Fruit fly (Drosophila melanogaster): Measurements from ENCODE around the gene Pink1.

Pink1 gene

dm6 chrX:6687267-6687666 lies 3.7 kb downstream of the Pink1 start, which contains the start of gene CG44303:
Gene CG44303, minus strand, starts transcription at chrX:6687420.
- TF ChIP-seq CG6163 (GFP tag; IDR thresholded peaks at IDR 0.05) (no peak), vri (GFP tag; optimal IDR thresholded peaks at IDR 0.05) (no peak), CG16779 (tag; optimal IDR thresholded peaks at IDR 0.05) (no peak), Smox (GFP tag; optimal IDR thresholded peaks at IDR 0.05) (no peak), fkh (GFP tag; optimal IDR thresholded peaks at IDR 0.05) (no peak)

dm6 chrX:6688620-6689400 lies 5.2 kb downstream of the Pink1 start, which contains the start of gene CG3184:
Gene CG3184, minus strand, starts transcription at chrX:6688774.
- TF ChIP-seq Gug (GFP tag; IDR thresholded peaks at IDR 0.05) (no peak), Smox (GFP tag; optimal IDR thresholded peaks at IDR 0.05) (no peak), svp (GFP tag) (no peak), Met (GFP tag; optimal IDR thresholded peaks at IDR 0.05) (no peak), Ets96B (tag; optimal IDR thresholded peaks at IDR 0.05) (no peak), CG6163 (GFP tag; IDR thresholded peaks at IDR 0.05) (no peak), lz (GFP tag; optimal IDR thresholded peaks at IDR 0.05) (no peak), Eip93F (GFP tag; optimal IDR thresholded peaks at IDR 0.05) (no peak), CG7368 (GFP tag; optimal IDR thresholded peaks at IDR 0.05) (no peak), CG11762 (GFP tag; optimal IDR thresholded peaks at IDR 0.05; ENCODE audit: insufficient read depth) (no peak), CG3919 (GFP tag; optimal IDR thresholded peaks at IDR 0.05) (no peak), spab (GFP tag; optimal IDR thresholded peaks at IDR 0.05) (no peak), achi (GFP tag; optimal IDR thresholded peaks at IDR 0.05) (no peak), fd85E (GFP tag; optimal IDR thresholded peaks at IDR 0.05) (no peak), Blimp-1 (GFP tag; optimal IDR thresholded peaks at IDR 0.05) (no peak), ss (GFP tag; optimal IDR thresholded peaks at IDR 0.05) (no peak), topi (GFP tag; optimal IDR thresholded peaks at IDR 0.05) (no peak), CG15336 (GFP tag; IDR thresholded peaks at IDR 0.05) (no peak), acj6 (GFP tag; optimal IDR thresholded peaks at IDR 0.05) (no peak)

- no peak for TF ChIP-seq CG16779 (tag; optimal IDR thresholded peaks at IDR 0.05)
- TF ChIP-seq Ets96B (tag; optimal IDR thresholded peaks at IDR 0.05) = peak; percentile 0
- peak; percentile 69 for TF ChIP-seq Eip78C (GFP tag)
- TF ChIP-seq spab (GFP tag; optimal IDR thresholded peaks at IDR 0.05) = no peak
- no peak for TF ChIP-seq dsx (GFP tag; optimal IDR thresholded peaks at IDR 0.05; ENCODE audit: poor library complexity, severe bottlenecking)
- peak in 1 of 2 experiments; percentile 73 for TF ChIP-seq ss (GFP tag; optimal IDR thresholded peaks at IDR 0.05)
- peak; percentile 3 for TF ChIP-seq Sox14 (GFP tag; optimal IDR thresholded peaks at IDR 0.05)
- peak; percentile 43 for TF ChIP-seq CG1621 (tag; optimal IDR thresholded peaks at IDR 0.05)
Measured at dm6 chrX:6694105-6694788, 10.6 kb downstream of the Pink1 start.

- TF ChIP-seq topi (GFP tag; optimal IDR thresholded peaks at IDR 0.05) (peak; percentile 44), dac (GFP tag; optimal IDR thresholded peaks at IDR 0.05) (no peak), CG6854 (GFP tag; optimal IDR thresholded peaks at IDR 0.05) (no peak), Sox14 (GFP tag; optimal IDR thresholded peaks at IDR 0.05) (no peak), CG6276 (GFP tag; optimal IDR thresholded peaks at IDR 0.05) (no peak), CG6163 (GFP tag; IDR thresholded peaks at IDR 0.05) (no peak; the same call in 2 of the 3 replicates), CG7368 (GFP tag; optimal IDR thresholded peaks at IDR 0.05) (no peak), CG9139 (GFP tag; optimal IDR thresholded peaks at IDR 0.05) (no peak), Eip75B (GFP tag; optimal IDR thresholded peaks at IDR 0.05) (no peak), Smox (GFP tag; optimal IDR thresholded peaks at IDR 0.05) (peak; percentile 52), CG8119 (GFP tag; IDR thresholded peaks at IDR 0.05) (no peak), CG4318 (GFP tag; optimal IDR thresholded peaks at IDR 0.05) (no peak), CG10631 (GFP tag; optimal IDR thresholded peaks at IDR 0.05) (peak; percentile 27), fkh (GFP tag; optimal IDR thresholded peaks at IDR 0.05) (no peak), Ets96B (tag; optimal IDR thresholded peaks at IDR 0.05) (no peak), Lpt (GFP tag; optimal IDR thresholded peaks at IDR 0.05) (no peak), spab (GFP tag; optimal IDR thresholded peaks at IDR 0.05) (no peak), OdsH (GFP tag; optimal IDR thresholded peaks at IDR 0.05) (no peak), CG1621 (tag; optimal IDR thresholded peaks at IDR 0.05) (no peak), eg (GFP tag; IDR thresholded peaks at IDR 0.05) (peak; percentile 59), CG8632 (GFP tag; optimal IDR thresholded peaks at IDR 0.05) (peak; percentile 20), Hr4 (GFP tag; optimal IDR thresholded peaks at IDR 0.05) (peak; percentile 37), Blimp-1 (GFP tag; optimal IDR thresholded peaks at IDR 0.05) (no peak), Hr38 (GFP tag; optimal IDR thresholded peaks at IDR 0.05) (no peak), cyc (GFP tag; optimal IDR thresholded peaks at IDR 0.05) (peak; percentile 24), CG15336 (GFP tag; IDR thresholded peaks at IDR 0.05) (no peak), vri (GFP tag; optimal IDR thresholded peaks at IDR 0.05) (no peak), Gug (GFP tag; IDR thresholded peaks at IDR 0.05) (no peak), svp (GFP tag) (peak; percentile 76)
Measured at dm6 chrX:6694979-6695388, 11.4 kb downstream of the Pink1 start, which contains the start of gene CG14442. Gene CG14442, minus strand, starts transcription at chrX:6695007.

Data from whole organism, prepupa.